Fruit fly (Drosophila melanogaster) whole organism, prepupa: ENCODE data around the gene CG42655.

Source experiments
- CG8119 ChIP-seq: fragments of 200-800 bp; sonication (Bioruptor generic); IDR thresholded peaks from 3 replicates; pipeline ENCODE4 v1.3.6; 2022; ENCODE audit warnings: missing biosample characterization, missing genetic modification characterization
- Eip93F ChIP-seq: fragments of 200-800 bp; sonication (Bioruptor generic); optimal IDR thresholded peaks from 2 replicates; lab custom pipeline; 2016; ENCODE audit warnings: missing biosample characterization, mild to moderate bottlenecking, missing genetic modification characterization
- Hr39 ChIP-seq: fragments of 200-800 bp; sonication (Bioruptor generic); optimal IDR thresholded peaks from 2 replicates; lab custom pipeline; 2016; ENCODE audit warnings: missing biosample characterization, missing genetic modification characterization
- ss ChIP-seq, 2 experiments: fragments of 200-800 bp; sonication (Bioruptor generic); optimal IDR thresholded peaks; 2 replicates in 1 of 2; 3 replicates in 1 of 2; lab custom pipeline; 2017 to 2018; ENCODE audit warnings: mild to moderate bottlenecking in 2 of 2, missing biosample characterization in 2 of 2, missing genetic modification characterization in 2 of 2, moderate library complexity in 1 of 2
- vri ChIP-seq: fragments of 200-800 bp; sonication (Bioruptor generic); optimal IDR thresholded peaks from 3 replicates; lab custom pipeline; 2016; ENCODE audit warnings: missing biosample characterization, mild to moderate bottlenecking, missing genetic modification characterization

dm6 chr3L:19955699-19956098 lies 2.2 kb upstream of the CG42655 start, which contains the start of gene CG42263:
- no peak for TF ChIP-seq vri (GFP tag; lab: Kevin White, UChicago)
- no peak for TF ChIP-seq ss (GFP tag; optimal IDR thresholded peaks at IDR 0.05; lab: Kevin White, UChicago)
- TF ChIP-seq Hr39 (GFP tag; lab: Kevin White, UChicago): no peak
- TF ChIP-seq Eip93F (GFP tag; lab: Kevin White, UChicago): no peak
- TF ChIP-seq CG8119 (GFP tag; lab: Robert Waterston, UW): no peak
